Fruit fly (Drosophila melanogaster): ENCODE measurements around the gene CG13078.
A peak's percentile ranks its signal among the peaks of the same experiment; 100 is the strongest.

The CG13078 gene

DNA sequence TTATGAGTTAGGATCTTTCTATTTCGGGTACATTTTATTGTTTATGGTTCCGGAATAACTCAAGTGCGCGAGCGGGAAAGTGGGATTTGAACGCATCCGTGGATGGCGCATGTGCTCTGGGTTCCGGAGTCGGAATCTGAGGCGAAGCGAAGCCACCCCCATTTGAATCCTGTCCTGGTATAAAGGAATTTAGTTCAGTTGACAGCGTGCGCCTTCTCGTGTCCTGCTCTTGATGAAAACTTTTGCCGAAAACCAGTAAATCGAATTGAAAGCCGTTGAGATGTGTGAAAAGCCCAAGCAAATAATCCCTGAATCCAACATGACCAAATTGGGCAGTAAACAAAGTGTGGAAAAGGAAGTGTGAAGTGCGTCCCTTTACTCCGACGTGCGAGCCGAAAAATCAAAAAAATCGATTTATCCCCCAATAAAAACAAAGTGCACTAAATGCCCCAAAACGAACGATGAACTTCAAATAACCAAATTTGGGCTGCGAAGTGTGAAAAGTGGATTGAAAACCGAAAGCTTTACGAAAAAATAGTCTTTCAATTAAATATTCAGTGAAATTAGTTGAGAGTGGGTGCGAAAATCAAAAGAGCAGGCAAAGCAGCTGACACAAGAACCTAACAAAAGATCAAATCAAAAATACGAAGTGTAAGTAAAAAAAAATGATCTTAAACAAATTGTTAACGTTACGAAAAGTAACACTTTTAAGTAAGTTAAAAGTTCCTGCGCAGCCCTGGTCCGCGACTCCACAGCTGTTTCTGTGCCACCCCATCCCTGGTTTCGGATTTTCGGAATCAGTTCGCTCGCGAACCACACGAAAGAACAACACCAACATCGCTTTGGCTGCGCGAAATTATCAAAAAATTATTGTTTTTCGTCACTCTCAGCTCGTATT lies 23.0 kb downstream of the CG13078 start, which contains the start of gene Lar (continued):
- peak; percentile 16 for TF ChIP-seq Dip3 (GFP tag; optimal IDR thresholded peaks at IDR 0.05)
- no peak for TF ChIP-seq Doc2 (GFP tag; IDR thresholded peaks at IDR 0.05)
- peak; percentile 78 for TF ChIP-seq CG10543 (GFP tag; optimal IDR thresholded peaks at IDR 0.05)
- peak; percentile 53 for TF ChIP-seq bab2 (GFP tag; optimal IDR thresholded peaks at IDR 0.05)
- no peak for TF ChIP-seq CG6654 (GFP tag; optimal IDR thresholded peaks at IDR 0.05)
- TF ChIP-seq CG15479 (GFP tag; optimal IDR thresholded peaks at IDR 0.05): no peak
- no peak for TF ChIP-seq exex (tag; optimal IDR thresholded peaks at IDR 0.05)
- TF ChIP-seq CG43689 (GFP tag; IDR thresholded peaks at IDR 0.05): no peak
- TF ChIP-seq CG10366 (GFP tag; IDR thresholded peaks at IDR 0.05): peak; percentile 73; the same call in 1 of the 2 replicates
- TF ChIP-seq Jarid2 (GFP tag; optimal IDR thresholded peaks at IDR 0.05): no peak
- 0 out of 3 replicates have a peak, but pooled peaks have one; percentile 18 for TF ChIP-seq CG11560 (tag; IDR thresholded peaks at IDR 0.05)
- no peak for TF ChIP-seq CG33557 (GFP tag; optimal IDR thresholded peaks at IDR 0.05)
- TF ChIP-seq dysf (GFP tag; IDR thresholded peaks at IDR 0.05): 0 out of 3 replicates have a peak, but pooled peaks have one; percentile 38
- TF ChIP-seq unc-4 (GFP tag; IDR thresholded peaks at IDR 0.05; ENCODE audit: partially characterized antibody): peak; percentile 34; the same call in 1 of the 2 replicates
- peak; percentile 50 for TF ChIP-seq CG4282 (GFP tag; optimal IDR thresholded peaks at IDR 0.05)
- no peak for TF ChIP-seq CG15073 (GFP tag; optimal IDR thresholded peaks at IDR 0.05)
- TF ChIP-seq Lpt (GFP tag; optimal IDR thresholded peaks at IDR 0.05): no peak
- TF ChIP-seq CG7372 (GFP tag; IDR thresholded peaks at IDR 0.05): peak; percentile 43; the same call in 1 of the 2 replicates
- TF ChIP-seq CG13296 (GFP tag; optimal IDR thresholded peaks at IDR 0.05): peak; percentile 64
- no peak for TF ChIP-seq sqz (GFP tag; optimal IDR thresholded peaks at IDR 0.05)
- TF ChIP-seq crol (GFP tag; IDR thresholded peaks at IDR 0.05): no peak
- peak; percentile 56 for TF ChIP-seq CG8944 (GFP tag; optimal IDR thresholded peaks at IDR 0.05)
- TF ChIP-seq CG1647 (GFP tag; optimal IDR thresholded peaks at IDR 0.05): no peak
- no peak for TF ChIP-seq bigmax (GFP tag; optimal IDR thresholded peaks at IDR 0.05)
- TF ChIP-seq CG11398 (GFP tag; optimal IDR thresholded peaks at IDR 0.05): peak; percentile 24
- TF ChIP-seq Mad (GFP tag; optimal IDR thresholded peaks at IDR 0.05): peak; percentile 54
- TF ChIP-seq ap (GFP tag; IDR thresholded peaks at IDR 0.05): no peak
- TF ChIP-seq gcm (GFP tag; optimal IDR thresholded peaks at IDR 0.05): peak; percentile 31
- peak; percentile 60 for TF ChIP-seq CG9609 (GFP tag; optimal IDR thresholded peaks at IDR 0.05)
- peak; percentile 73; the same call in 1 of the 2 replicates for TF ChIP-seq CG31441 (GFP tag; IDR thresholded peaks at IDR 0.05)
- TF ChIP-seq Drgx (GFP tag; IDR thresholded peaks at IDR 0.05): peak; percentile 35
- TF ChIP-seq nerfin-2 (GFP tag; IDR thresholded peaks at IDR 0.05; ENCODE audit: partially characterized antibody): no peak
- peak; percentile 58 for TF ChIP-seq CG9727 (GFP tag; optimal IDR thresholded peaks at IDR 0.05)
- TF ChIP-seq Chrac-16 (GFP tag; optimal IDR thresholded peaks at IDR 0.05): peak; percentile 35
- no peak for TF ChIP-seq hbn (GFP tag; IDR thresholded peaks at IDR 0.05; ENCODE audit: partially characterized antibody)
- TF ChIP-seq pfk (GFP tag; optimal IDR thresholded peaks at IDR 0.05): no peak
- peak; percentile 40 for TF ChIP-seq tx (GFP tag; optimal IDR thresholded peaks at IDR 0.05)
- no peak for TF ChIP-seq Tbp (GFP tag; optimal IDR thresholded peaks at IDR 0.05)
- TF ChIP-seq CG12942 (GFP tag; optimal IDR thresholded peaks at IDR 0.05): peak; percentile 5
- peak; percentile 86 for TF ChIP-seq ewg (GFP tag; optimal IDR thresholded peaks at IDR 0.05)

DNA sequence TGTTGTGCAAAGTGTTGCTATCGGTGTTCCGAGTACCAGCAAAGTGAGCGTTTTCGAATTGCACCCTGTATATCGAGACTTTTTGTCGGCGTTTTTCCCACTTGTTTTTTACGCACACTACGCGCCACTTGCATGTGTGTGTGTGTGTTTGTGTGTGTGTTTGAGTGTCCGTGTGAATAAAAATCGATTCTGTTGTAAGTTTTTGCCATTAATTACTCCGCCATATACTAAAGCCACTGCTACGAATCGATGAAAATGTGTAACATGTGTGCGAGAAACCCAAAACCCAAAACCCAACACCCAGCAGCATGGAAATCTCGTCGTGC lies 23.6 kb downstream of the CG13078 start:
- TF ChIP-seq Hand (GFP tag; optimal IDR thresholded peaks at IDR 0.05) (no peak), CG18599 (GFP tag; optimal IDR thresholded peaks at IDR 0.05) (no peak), Atf6 (GFP tag; IDR thresholded peaks at IDR 0.05) (0 out of 2 replicates have a peak, but pooled peaks have one; percentile 16), corto (GFP tag; optimal IDR thresholded peaks at IDR 0.05) (no peak), CG7963 (GFP tag; IDR thresholded peaks at IDR 0.05; ENCODE audit: partially characterized antibody) (no peak), Sox102F (GFP tag; optimal IDR thresholded peaks at IDR 0.05) (no peak), chinmo (GFP tag; IDR thresholded peaks at IDR 0.05; ENCODE audit: partially characterized antibody) (no peak; the same call in 3 of the 4 replicates), gt (GFP tag; IDR thresholded peaks at IDR 0.05) (no peak), CG15514 (GFP tag; optimal IDR thresholded peaks at IDR 0.05) (no peak), MBD-R2 (GFP tag; IDR thresholded peaks at IDR 0.05) (0 out of 2 replicates have a peak, but pooled peaks have one; percentile 49), nom (GFP tag; optimal IDR thresholded peaks at IDR 0.05) (no peak)
